Fruit fly (Drosophila melanogaster): Measurements from ENCODE around the gene Ssl1.

Ssl1 gene

dm6 chr3L:22871845-22872361 is 7.0 kb upstream of the Ssl1 start, which contains the start of the genes CG11109 and Arf1 (continued):
- TF ChIP-seq CG42726 (GFP tag; IDR thresholded peaks at IDR 0.05; ENCODE audit: partially characterized antibody) (peak; percentile 74), fd102C (GFP tag; optimal IDR thresholded peaks at IDR 0.05) (no peak), Fer1 (GFP tag; optimal IDR thresholded peaks at IDR 0.05) (peak; percentile 11), CG15601 (tag; optimal IDR thresholded peaks at IDR 0.05) (no peak), mirr (GFP tag; optimal IDR thresholded peaks at IDR 0.05) (peak; percentile 33), CG6175 (GFP tag; IDR thresholded peaks at IDR 0.05) (no peak), Adf1 (GFP tag; IDR thresholded peaks at IDR 0.05) (peak; percentile 20; the same call in 1 of the 2 replicates), CG9797 (GFP tag; optimal IDR thresholded peaks at IDR 0.05) (peak; percentile 2), gce (GFP tag; IDR thresholded peaks at IDR 0.05) (no peak), E2f2 (GFP tag; IDR thresholded peaks at IDR 0.05) (peak; percentile 61), CG4360 (GFP tag; IDR thresholded peaks at IDR 0.05) (no peak), Fer2 (tag; optimal IDR thresholded peaks at IDR 0.05) (no peak), CG12219 (GFP tag; optimal IDR thresholded peaks at IDR 0.05) (peak; percentile 0), maf-S (GFP tag; optimal IDR thresholded peaks at IDR 0.05) (no peak), CG10321 (GFP tag; IDR thresholded peaks at IDR 0.05) (peak; percentile 93), knrl (GFP tag; IDR thresholded peaks at IDR 0.05; ENCODE audit: partially characterized antibody) (peak; percentile 62), Rfx (GFP tag; IDR thresholded peaks at IDR 0.05) (peak; percentile 56), H2.0 (GFP tag; IDR thresholded peaks at IDR 0.05) (0 out of 2 replicates have a peak, but pooled peaks have one; percentile 18), Hr3 (GFP tag; optimal IDR thresholded peaks at IDR 0.05) (no peak), abd-A (tag; optimal IDR thresholded peaks at IDR 0.05) (no peak), CG11093 (GFP tag; IDR thresholded peaks at IDR 0.05) (no peak), CG10267 (tag; optimal IDR thresholded peaks at IDR 0.05) (peak; percentile 6), CG31224 (GFP tag; IDR thresholded peaks at IDR 0.05) (no peak), lab (GFP tag; optimal IDR thresholded peaks at IDR 0.05) (no peak), CG12744 (GFP tag; optimal IDR thresholded peaks at IDR 0.05) (no peak), Mes4 (GFP tag; optimal IDR thresholded peaks at IDR 0.05) (no peak), HLHmδ (GFP tag; optimal IDR thresholded peaks at IDR 0.05) (peak; percentile 65), kay (GFP tag; optimal IDR thresholded peaks at IDR 0.05) (no peak), CG14050 (GFP tag; IDR thresholded peaks at IDR 0.05) (no peak), CG17361 (GFP tag; IDR thresholded peaks at IDR 0.05) (no peak)

DNA sequence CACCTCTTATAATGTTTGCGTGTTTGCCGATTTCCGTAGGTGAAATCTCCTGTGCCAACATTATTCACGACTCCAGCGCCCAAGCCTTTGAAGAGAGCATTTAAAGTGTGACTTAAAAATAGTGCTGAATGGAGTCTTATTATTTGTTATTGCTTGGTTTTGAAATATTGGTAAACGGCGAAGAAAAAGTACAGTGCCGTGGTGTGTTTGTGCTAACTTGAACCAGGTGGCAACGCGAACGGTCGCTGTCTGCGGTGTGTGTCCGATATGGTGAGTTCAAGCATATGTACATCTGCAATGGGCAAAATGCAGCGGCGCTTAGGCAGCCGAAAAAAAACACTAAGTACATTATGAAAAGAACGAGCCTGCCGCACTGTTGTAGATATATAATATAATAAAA is 955 bp upstream of the Ssl1 start:
- TF ChIP-seq dmrt99B (tag; optimal IDR thresholded peaks at IDR 0.05), result no peak
- no peak for TF ChIP-seq ase (GFP tag; IDR thresholded peaks at IDR 0.05)
- peak; percentile 56 for TF ChIP-seq YL-1 (GFP tag; optimal IDR thresholded peaks at IDR 0.05)
- peak; percentile 29 for TF ChIP-seq Myb (GFP tag; optimal IDR thresholded peaks at IDR 0.05)
- no peak for TF ChIP-seq CG6254 (GFP tag; optimal IDR thresholded peaks at IDR 0.05)
- TF ChIP-seq hkb (optimal IDR thresholded peaks at IDR 0.05), result no peak
- no peak for TF ChIP-seq hkb (GFP tag; IDR thresholded peaks at IDR 0.05)
- no peak for TF ChIP-seq al (GFP tag; IDR thresholded peaks at IDR 0.05)
- TF ChIP-seq CG12236 (GFP tag; optimal IDR thresholded peaks at IDR 0.05), result no peak
- TF ChIP-seq Nf-YB (GFP tag; optimal IDR thresholded peaks at IDR 0.05), result peak; percentile 88
- TF ChIP-seq CG5245 (GFP tag; optimal IDR thresholded peaks at IDR 0.05), result no peak
- TF ChIP-seq Nf-YC (tag; optimal IDR thresholded peaks at IDR 0.05), result peak; percentile 69
- no peak for TF ChIP-seq lov (optimal IDR thresholded peaks at IDR 0.05)
- TF ChIP-seq lov (GFP tag; IDR thresholded peaks at IDR 0.05), result no peak
- peak; percentile 96 for TF ChIP-seq CG14710 (tag; optimal IDR thresholded peaks at IDR 0.05)
- TF ChIP-seq Dp (GFP tag; optimal IDR thresholded peaks at IDR 0.05), result peak; percentile 0
- peak; percentile 43 for TF ChIP-seq pzg (GFP tag; optimal IDR thresholded peaks at IDR 0.05)
- TF ChIP-seq mam (GFP tag; optimal IDR thresholded peaks at IDR 0.05), result no peak
- TF ChIP-seq MBD-R2 (GFP tag; IDR thresholded peaks at IDR 0.05), result peak; percentile 19; the same call in 1 of the 2 replicates
- TF ChIP-seq CG14050 (GFP tag; IDR thresholded peaks at IDR 0.05), result no peak
- TF ChIP-seq CG15601 (tag; optimal IDR thresholded peaks at IDR 0.05), result no peak
- TF ChIP-seq ATbp (GFP tag; optimal IDR thresholded peaks at IDR 0.05), result no peak
- TF ChIP-seq CG14667 (GFP tag; IDR thresholded peaks at IDR 0.05), result no peak
- no peak for TF ChIP-seq CG13894 (tag; optimal IDR thresholded peaks at IDR 0.05)
